Fruit fly (Drosophila melanogaster): ENCODE measurements around the gene CG15876.

CG15876 gene

dm6 chr3L:4698032-4698431, 3.4 kb upstream of the CG15876 start:
- TF ChIP-seq EcR (GFP tag; optimal IDR thresholded peaks at IDR 0.05) = no peak
- TF ChIP-seq CG8478 (optimal IDR thresholded peaks at IDR 0.05) = no peak
- no peak for TF ChIP-seq psq (optimal IDR thresholded peaks at IDR 0.05)
- no peak for TF ChIP-seq pan (optimal IDR thresholded peaks at IDR 0.05)
- no peak for TF ChIP-seq Dll (optimal IDR thresholded peaks at IDR 0.05)
- TF ChIP-seq usp (GFP tag; optimal IDR thresholded peaks at IDR 0.05) = no peak

- TF ChIP-seq Dll (optimal IDR thresholded peaks at IDR 0.05) (no peak), CG8478 (optimal IDR thresholded peaks at IDR 0.05) (no peak), pan (optimal IDR thresholded peaks at IDR 0.05) (no peak), usp (GFP tag; optimal IDR thresholded peaks at IDR 0.05) (no peak), psq (optimal IDR thresholded peaks at IDR 0.05) (no peak), EcR (GFP tag; optimal IDR thresholded peaks at IDR 0.05) (no peak)
Measured at dm6 chr3L:4697301-4697700, 2.7 kb upstream of the CG15876 start, which contains the start of gene CG13713. TSS of gene CG13713 (plus strand) at chr3L:4697601.

- TF ChIP-seq EcR (GFP tag; optimal IDR thresholded peaks at IDR 0.05) (no peak), CG8478 (optimal IDR thresholded peaks at IDR 0.05) (no peak), psq (optimal IDR thresholded peaks at IDR 0.05) (no peak), Dll (optimal IDR thresholded peaks at IDR 0.05) (no peak), usp (GFP tag; optimal IDR thresholded peaks at IDR 0.05) (no peak), pan (optimal IDR thresholded peaks at IDR 0.05) (no peak)
Measured at dm6 chr3L:4696380-4696779, 1.7 kb upstream of the CG15876 start.

- no peak for TF ChIP-seq EcR (GFP tag; optimal IDR thresholded peaks at IDR 0.05)
- no peak for TF ChIP-seq CG8478 (optimal IDR thresholded peaks at IDR 0.05)
- TF ChIP-seq psq (optimal IDR thresholded peaks at IDR 0.05) = no peak
- TF ChIP-seq pan (optimal IDR thresholded peaks at IDR 0.05) = no peak
- TF ChIP-seq Dll (optimal IDR thresholded peaks at IDR 0.05) = no peak
Measured at dm6 chr3L:4692177-4693134, 2.2 kb downstream of the CG15876 start, which contains the start of gene RhoGEF64C. TSS of gene RhoGEF64C (plus strand) at chr3L:4692783.

- TF ChIP-seq CG8478 (optimal IDR thresholded peaks at IDR 0.05) = no peak
- TF ChIP-seq psq (optimal IDR thresholded peaks at IDR 0.05) = no peak
- TF ChIP-seq usp (GFP tag; optimal IDR thresholded peaks at IDR 0.05) = no peak
- no peak for TF ChIP-seq EcR (GFP tag; optimal IDR thresholded peaks at IDR 0.05)
- no peak for TF ChIP-seq Dll (optimal IDR thresholded peaks at IDR 0.05)
- TF ChIP-seq pan (optimal IDR thresholded peaks at IDR 0.05) = no peak
Measured at dm6 chr3L:4691775-4692174, 2.9 kb downstream of the CG15876 start.

- TF ChIP-seq usp (GFP tag; optimal IDR thresholded peaks at IDR 0.05) (no peak), psq (optimal IDR thresholded peaks at IDR 0.05) (no peak), CG8478 (optimal IDR thresholded peaks at IDR 0.05) (no peak), pan (optimal IDR thresholded peaks at IDR 0.05) (no peak), Dll (optimal IDR thresholded peaks at IDR 0.05) (no peak), EcR (GFP tag; optimal IDR thresholded peaks at IDR 0.05) (no peak)
Measured at dm6 chr3L:4690698-4691097, 3.9 kb downstream of the CG15876 start.

- TF ChIP-seq psq (optimal IDR thresholded peaks at IDR 0.05) (no peak), Dll (optimal IDR thresholded peaks at IDR 0.05) (no peak), usp (GFP tag; optimal IDR thresholded peaks at IDR 0.05) (no peak), CG8478 (optimal IDR thresholded peaks at IDR 0.05) (no peak), pan (optimal IDR thresholded peaks at IDR 0.05) (no peak), EcR (GFP tag; optimal IDR thresholded peaks at IDR 0.05) (no peak)
Measured at dm6 chr3L:4689970-4690369, 4.7 kb downstream of the CG15876 start, which contains the start of gene CG18418. TSS of gene CG18418 (minus strand) at chr3L:4690070.

dm6 chr3L:4688674-4689073, 6.0 kb downstream of the CG15876 start, which contains the start of gene CG7514:
TSS of gene CG7514 (minus strand) at chr3L:4688774.
- no peak for TF ChIP-seq pan (optimal IDR thresholded peaks at IDR 0.05)
- no peak for TF ChIP-seq usp (GFP tag; optimal IDR thresholded peaks at IDR 0.05)
- no peak for TF ChIP-seq psq (optimal IDR thresholded peaks at IDR 0.05)
- no peak for TF ChIP-seq Dll (optimal IDR thresholded peaks at IDR 0.05)
- TF ChIP-seq CG8478 (optimal IDR thresholded peaks at IDR 0.05) = no peak
- no peak for TF ChIP-seq EcR (GFP tag; optimal IDR thresholded peaks at IDR 0.05)

dm6 chr3L:4687133-4687532, 7.5 kb downstream of the CG15876 start, which contains the start of gene axo:
TSS of gene axo (minus strand) at chr3L:4687317.
- no peak for TF ChIP-seq usp (GFP tag; optimal IDR thresholded peaks at IDR 0.05)
- TF ChIP-seq EcR (GFP tag; optimal IDR thresholded peaks at IDR 0.05) = no peak
- TF ChIP-seq psq (optimal IDR thresholded peaks at IDR 0.05) = no peak
- TF ChIP-seq pan (optimal IDR thresholded peaks at IDR 0.05) = no peak
- no peak for TF ChIP-seq CG8478 (optimal IDR thresholded peaks at IDR 0.05)
- no peak for TF ChIP-seq Dll (optimal IDR thresholded peaks at IDR 0.05)

dm6 chr3L:4686609-4687008, 8.0 kb downstream of the CG15876 start:
- TF ChIP-seq EcR (GFP tag; optimal IDR thresholded peaks at IDR 0.05) (no peak), Dll (optimal IDR thresholded peaks at IDR 0.05) (no peak), usp (GFP tag; optimal IDR thresholded peaks at IDR 0.05) (no peak), pan (optimal IDR thresholded peaks at IDR 0.05) (no peak), psq (optimal IDR thresholded peaks at IDR 0.05) (no peak), CG8478 (optimal IDR thresholded peaks at IDR 0.05) (no peak)

- TF ChIP-seq Dll (optimal IDR thresholded peaks at IDR 0.05) = no peak
- TF ChIP-seq pan (optimal IDR thresholded peaks at IDR 0.05) = no peak
- no peak for TF ChIP-seq psq (optimal IDR thresholded peaks at IDR 0.05)
- no peak for TF ChIP-seq usp (GFP tag; optimal IDR thresholded peaks at IDR 0.05)
- TF ChIP-seq EcR (GFP tag; optimal IDR thresholded peaks at IDR 0.05) = no peak
- no peak for TF ChIP-seq CG8478 (optimal IDR thresholded peaks at IDR 0.05)
Measured at dm6 chr3L:4686050-4686449, 8.6 kb downstream of the CG15876 start.
